Fruit fly (Drosophila melanogaster) whole organism, embryonic: ENCODE results near the gene CG31141.

Source experiments
- Bgb ChIP-seq: fragments of 200-800 bp; sonication (Bioruptor generic); IDR thresholded peaks from 2 replicates; pipeline ENCODE4 v1.3.6; 2022; ENCODE audit warnings: missing biosample characterization, missing genetic modification characterization; ENCODE audit not compliant: partially characterized antibody
- BtbVII ChIP-seq: fragments of 200-800 bp; sonication (Bioruptor generic); optimal IDR thresholded peaks from 3 replicates; lab custom pipeline; 2017; ENCODE audit warnings: missing biosample characterization, mild to moderate bottlenecking, missing genetic modification characterization
- CG10267 ChIP-seq: fragments of 200-800 bp; sonication (Bioruptor generic); optimal IDR thresholded peaks from 2 replicates; lab custom pipeline; 2018; ENCODE audit warnings: missing biosample characterization, mild to moderate bottlenecking, missing genetic modification characterization, moderate library complexity
- CG11504 ChIP-seq: fragments of 200-800 bp; sonication (Bioruptor generic); optimal IDR thresholded peaks from 3 replicates; lab custom pipeline; 2019; ENCODE audit warnings: missing biosample characterization, mild to moderate bottlenecking, missing genetic modification characterization, moderate library complexity
- CG12071 ChIP-seq: fragments of 200-800 bp; sonication (Bioruptor generic); optimal IDR thresholded peaks from 3 replicates; lab custom pipeline; 2018; ENCODE audit warnings: missing biosample characterization, mild to moderate bottlenecking, missing genetic modification characterization
- CG12155 ChIP-seq: fragments of 200-800 bp; sonication (Bioruptor generic); optimal IDR thresholded peaks from 3 replicates; lab custom pipeline; 2016; ENCODE audit warnings: missing biosample characterization, missing genetic modification characterization
- CG12942 ChIP-seq: fragments of 200-800 bp; sonication (Bioruptor generic); optimal IDR thresholded peaks from 3 replicates; lab custom pipeline; 2016; ENCODE audit warnings: missing biosample characterization, missing genetic modification characterization
- CG16813 ChIP-seq: fragments of 200-800 bp; sonication (Bioruptor generic); IDR thresholded peaks from 3 replicates; pipeline ENCODE4 v1.3.6; 2022; ENCODE audit warnings: missing biosample characterization, missing genetic modification characterization; ENCODE audit not compliant: partially characterized antibody
- CG17612 ChIP-seq: fragments of 200-800 bp; sonication (Bioruptor generic); IDR thresholded peaks from 2 replicates; pipeline ENCODE4 v1.3.6; 2022; ENCODE audit warnings: missing biosample characterization, missing genetic modification characterization
- CG17802 ChIP-seq: fragments of 200-800 bp; sonication (Bioruptor generic); optimal IDR thresholded peaks from 2 replicates; lab custom pipeline; 2018; ENCODE audit warnings: missing biosample characterization, mild to moderate bottlenecking, missing genetic modification characterization, moderate library complexity
- CG2129 ChIP-seq: fragments of 200-800 bp; sonication (Bioruptor generic); IDR thresholded peaks from 2 replicates; pipeline ENCODE4 v1.3.6; 2022; ENCODE audit warnings: missing biosample characterization, missing genetic modification characterization; ENCODE audit not compliant: partially characterized antibody
- CG2199 ChIP-seq: fragments of 200-800 bp; sonication (Bioruptor generic); IDR thresholded peaks from 3 replicates; pipeline ENCODE4 v1.3.6; 2022; ENCODE audit warnings: missing biosample characterization, missing genetic modification characterization
- CG4360 ChIP-seq: fragments of 200-800 bp; sonication (Bioruptor generic); IDR thresholded peaks from 2 replicates; pipeline ENCODE4 v1.3.6; 2022; ENCODE audit warnings: missing biosample characterization, missing genetic modification characterization
- CG8290 ChIP-seq, 3 experiments: fragments of 200-800 bp; sonication (Bioruptor generic); optimal IDR thresholded peaks; 2 replicates each; lab custom pipeline; 2016 to 2019; ENCODE audit warnings: missing biosample characterization in 3 of 3, missing genetic modification characterization in 3 of 3, mild to moderate bottlenecking in 2 of 3, moderate library complexity in 1 of 3
- Dbx ChIP-seq: fragments of 200-800 bp; sonication (Bioruptor generic); IDR thresholded peaks from 3 replicates; pipeline ENCODE4 v1.3.6; 2022; ENCODE audit warnings: missing biosample characterization, missing genetic modification characterization
- Doc3 ChIP-seq: fragments of 200-800 bp; sonication (Bioruptor generic); IDR thresholded peaks from 3 replicates; pipeline ENCODE4 v1.3.6; 2022; ENCODE audit warnings: missing biosample characterization, missing genetic modification characterization; ENCODE audit not compliant: partially characterized antibody
- Dp ChIP-seq: fragments of 200-800 bp; sonication (Bioruptor generic); optimal IDR thresholded peaks from 2 replicates; lab custom pipeline; 2018; ENCODE audit warnings: missing biosample characterization, mild to moderate bottlenecking, missing genetic modification characterization, moderate library complexity
- E2f2 ChIP-seq: fragments of 200-800 bp; sonication (Bioruptor generic); IDR thresholded peaks from 2 replicates; pipeline ENCODE4 v1.3.6; 2022; ENCODE audit warnings: missing biosample characterization, missing genetic modification characterization
- HLH3B ChIP-seq: fragments of 200-800 bp; sonication (Bioruptor generic); IDR thresholded peaks from 2 replicates; pipeline ENCODE4 v1.3.6; 2022; ENCODE audit warnings: missing biosample characterization, missing genetic modification characterization
- Med ChIP-seq: fragments of 200-800 bp; sonication (Bioruptor generic); peaks from one replicate; lab custom pipeline; 2016; ENCODE audit warnings: missing biosample characterization, missing genetic modification characterization, mild to moderate bottlenecking, inconsistent platforms, moderate library complexity
- Scr ChIP-seq: fragments of 200-800 bp; sonication (Bioruptor generic); IDR thresholded peaks from 2 replicates; pipeline ENCODE4 v1.3.6; 2022; ENCODE audit warnings: missing biosample characterization, missing genetic modification characterization; ENCODE audit not compliant: partially characterized antibody
- Trl ChIP-seq, 3 experiments: fragments of >200 bp in 2 of 3; fragments of 200-800 bp in 1 of 3; sonication (Bioruptor generic) in 1 of 3; optimal IDR thresholded peaks; 2 replicates in 1 of 3; 3 replicates in 2 of 3; lab custom pipeline; 2016 to 2017; ENCODE audit warnings: missing biosample characterization in 1 of 3, missing genetic modification characterization in 1 of 3
- Xbp1 ChIP-seq: fragments of 200-800 bp; sonication (Bioruptor generic); optimal IDR thresholded peaks from 3 replicates; lab custom pipeline; 2016; ENCODE audit warnings: missing biosample characterization, mild to moderate bottlenecking, missing genetic modification characterization
- YL-1 ChIP-seq: fragments of 200-800 bp; sonication (Bioruptor generic); optimal IDR thresholded peaks from 3 replicates; lab custom pipeline; 2017; ENCODE audit warnings: missing biosample characterization, mild to moderate bottlenecking, missing genetic modification characterization
- chinmo ChIP-seq: fragments of 200-800 bp; sonication (Bioruptor generic); IDR thresholded peaks from 4 replicates; pipeline ENCODE4 v1.3.6; 2022; ENCODE audit warnings: missing biosample characterization, missing genetic modification characterization; ENCODE audit not compliant: partially characterized antibody
- crol ChIP-seq: fragments of 200-800 bp; sonication (Bioruptor generic); IDR thresholded peaks from 2 replicates; pipeline ENCODE4 v1.3.6; 2022; ENCODE audit warnings: missing biosample characterization, missing genetic modification characterization
- dati ChIP-seq: fragments of 200-800 bp; sonication (Bioruptor generic); IDR thresholded peaks from 2 replicates; pipeline ENCODE4 v1.3.6; 2022; ENCODE audit warnings: missing biosample characterization, missing genetic modification characterization
- gce ChIP-seq: fragments of 200-800 bp; sonication (Bioruptor generic); IDR thresholded peaks from 3 replicates; pipeline ENCODE4 v1.3.6; 2022; ENCODE audit warnings: missing biosample characterization, missing genetic modification characterization
- mld ChIP-seq: fragments of 200-800 bp; sonication (Bioruptor generic); IDR thresholded peaks from 3 replicates; pipeline ENCODE4 v1.3.6; 2022; ENCODE audit warnings: missing biosample characterization, missing genetic modification characterization; ENCODE audit not compliant: partially characterized antibody
- nau ChIP-seq: fragments of 200-800 bp; sonication (Bioruptor generic); optimal IDR thresholded peaks from 3 replicates; lab custom pipeline; 2017; ENCODE audit warnings: missing biosample characterization, mild to moderate bottlenecking, missing genetic modification characterization, missing genetic modification reagents
- nerfin-1 ChIP-seq: fragments of 200-800 bp; sonication (Bioruptor generic); optimal IDR thresholded peaks from 3 replicates; lab custom pipeline; 2019; ENCODE audit warnings: missing biosample characterization, mild to moderate bottlenecking, missing genetic modification characterization, moderate library complexity
- nom ChIP-seq: fragments of 200-800 bp; sonication (Bioruptor generic); optimal IDR thresholded peaks from 2 replicates; lab custom pipeline; 2017; ENCODE audit warnings: missing biosample characterization, missing genetic modification characterization, mild to moderate bottlenecking, moderate library complexity, missing genetic modification reagents
- otp ChIP-seq: fragments of 200-800 bp; sonication (Bioruptor generic); IDR thresholded peaks from 3 replicates; pipeline ENCODE4, ENCODE4 v1.3.6; 2022; ENCODE audit warnings: missing biosample characterization, missing genetic modification characterization
- pb ChIP-seq: fragments of 200-800 bp; sonication (Bioruptor generic); optimal IDR thresholded peaks from 3 replicates; lab custom pipeline; 2016; ENCODE audit warnings: missing biosample characterization, missing genetic modification characterization
- pzg ChIP-seq: fragments of 200-800 bp; sonication (Bioruptor generic); optimal IDR thresholded peaks from 3 replicates; lab custom pipeline; 2018; ENCODE audit warnings: missing biosample characterization, mild to moderate bottlenecking, missing genetic modification characterization, moderate library complexity
- ranshi ChIP-seq: fragments of 200-800 bp; sonication (Bioruptor generic); IDR thresholded peaks from 2 replicates; pipeline ENCODE4 v1.3.6; 2022; ENCODE audit warnings: missing biosample characterization, missing genetic modification characterization
- repo ChIP-seq: fragments of 200-800 bp; sonication (Bioruptor generic); optimal IDR thresholded peaks from 2 replicates; lab custom pipeline; 2016; ENCODE audit warnings: missing biosample characterization, missing genetic modification characterization
- rib ChIP-seq: fragments of 200-800 bp; sonication (Bioruptor generic); IDR thresholded peaks from 2 replicates; pipeline ENCODE4 v1.3.6; 2022; ENCODE audit warnings: missing biosample characterization, missing genetic modification characterization
- row ChIP-seq: fragments of 200-800 bp; sonication (Bioruptor generic); IDR thresholded peaks from 3 replicates; pipeline ENCODE4 v1.3.6; 2022; ENCODE audit warnings: missing biosample characterization, missing genetic modification characterization
- seq ChIP-seq: fragments of 200-800 bp; sonication (Bioruptor generic); IDR thresholded peaks from 2 replicates; pipeline ENCODE4 v1.3.6; 2022; ENCODE audit warnings: missing biosample characterization, missing genetic modification characterization
- shn ChIP-seq: fragments of 200-800 bp; sonication (Bioruptor generic); optimal IDR thresholded peaks from 3 replicates; lab custom pipeline; 2016; ENCODE audit warnings: missing biosample characterization, missing genetic modification characterization
- sim ChIP-seq: fragments of 200-800 bp; sonication (Bioruptor generic); IDR thresholded peaks from 2 replicates; pipeline ENCODE4 v1.3.6; 2022; ENCODE audit warnings: missing biosample characterization, missing genetic modification characterization
- stwl ChIP-seq: fragments of 200-800 bp; sonication (Bioruptor generic); optimal IDR thresholded peaks from 3 replicates; lab custom pipeline; 2018; ENCODE audit warnings: missing biosample characterization, mild to moderate bottlenecking, missing genetic modification characterization, moderate library complexity
- twi ChIP-seq: fragments of 200-800 bp; optimal IDR thresholded peaks from 2 replicates; lab custom pipeline; 2019; ENCODE audit warnings: missing biosample characterization, mild to moderate bottlenecking, missing genetic modification characterization, moderate library complexity
- tx ChIP-seq: fragments of 200-800 bp; sonication (Bioruptor generic); optimal IDR thresholded peaks from 2 replicates; lab custom pipeline; 2016; ENCODE audit warnings: missing biosample characterization, missing genetic modification characterization
- wek ChIP-seq: fragments of 200-800 bp; sonication (Bioruptor generic); optimal IDR thresholded peaks from 3 replicates; lab custom pipeline; 2018; ENCODE audit warnings: missing biosample characterization, mild to moderate bottlenecking, missing genetic modification characterization, moderate library complexity

Gene CG31141

dm6 chr3R:23960865-23961264 is 37.8 kb downstream of the CG31141 start:
- TF ChIP-seq stwl (tag; lab: Kevin White, UChicago) (peak; percentile 99), Med (GFP tag; lab: Kevin White, UChicago) (no peak), Scr (GFP tag; lab: Robert Waterston, UW) (0 out of 2 replicates have a peak, but pooled peaks have one; percentile 17), Doc3 (GFP tag; lab: Robert Waterston, UW) (0 out of 3 replicates have a peak, but pooled peaks have one; percentile 13), row (no peak), CG2129 (GFP tag; lab: Robert Waterston, UW) (no peak), gce (GFP tag; lab: Robert Waterston, UW) (0 out of 3 replicates have a peak, but pooled peaks have one; percentile 8), CG8290 (GFP tag; optimal IDR thresholded peaks at IDR 0.05; lab: Kevin White, UChicago) (peak; percentile 36), CG8290 (tag; optimal IDR thresholded peaks at IDR 0.05; lab: Kevin White, UChicago) (no peak), CG16813 (peak; percentile 39; the same call in 1 of the 3 replicates), CG10267 (peak; percentile 47)
- TF ChIP-seq, all 482 proteins: peak for 7

dm6 chr3R:23962781-23963222 is 39.7 kb downstream of the CG31141 start, which contains the start of gene CG31140:
TSS of gene CG31140 (plus strand) at chr3R:23963180.
- peak; percentile 17 for TF ChIP-seq CG11504 (tag; lab: Kevin White, UChicago)
- peak; percentile 43; the same call in 1 of the 2 replicates for TF ChIP-seq seq
- TF ChIP-seq CG17612 (GFP tag; lab: Robert Waterston, UW): no peak
- TF ChIP-seq CG12155: no peak
- TF ChIP-seq pb (GFP tag; lab: Kevin White, UChicago): peak; percentile 43
- TF ChIP-seq mld (GFP tag; lab: Robert Waterston, UW): no peak
- 0 out of 2 replicates have a peak, but pooled peaks have one; percentile 33 for TF ChIP-seq E2f2 (GFP tag; lab: Robert Waterston, UW)
- no peak for TF ChIP-seq tx
- TF ChIP-seq CG12942 (GFP tag; lab: Kevin White, UChicago): no peak
- TF ChIP-seq rib (GFP tag; lab: Robert Waterston, UW): no peak
- TF ChIP-seq CG12071: peak; percentile 63
- peak; percentile 12 for TF ChIP-seq BtbVII
- TF ChIP-seq CG4360: peak; percentile 61
- no peak for TF ChIP-seq CG17802 (tag; lab: Kevin White, UChicago)
- TF ChIP-seq nau (GFP tag; lab: Kevin White, UChicago): peak; percentile 3
- peak; percentile 19; the same call in 1 of the 2 replicates for TF ChIP-seq ranshi (GFP tag; lab: Robert Waterston, UW)
- TF ChIP-seq dati: no peak
- TF ChIP-seq chinmo (GFP tag; lab: Robert Waterston, UW): peak; percentile 72; the same call in 1 of the 4 replicates
- peak; percentile 71 to 76 for TF ChIP-seq Trl (optimal IDR thresholded peaks at IDR 0.05; lab: Kevin White, UChicago)
- peak; percentile 13 for TF ChIP-seq Trl (GFP tag; optimal IDR thresholded peaks at IDR 0.05; lab: Kevin White, UChicago)
- peak; percentile 43 for TF ChIP-seq pzg (GFP tag; lab: Kevin White, UChicago)
- 0 out of 3 replicates have a peak, but pooled peaks have one; percentile 21 for TF ChIP-seq otp (GFP tag; lab: Robert Waterston, UW)
- no peak for TF ChIP-seq Xbp1 (GFP tag; lab: Kevin White, UChicago)
- peak; percentile 44 for TF ChIP-seq nerfin-1 (tag; lab: Kevin White, UChicago)
- peak; percentile 49 for TF ChIP-seq wek
- peak; percentile 28 for TF ChIP-seq Dp (GFP tag; lab: Kevin White, UChicago)
- peak; percentile 30; the same call in 1 of the 2 replicates for TF ChIP-seq Bgb (GFP tag; lab: Robert Waterston, UW)
- no peak for TF ChIP-seq shn (GFP tag; lab: Kevin White, UChicago)
- peak; percentile 65 for TF ChIP-seq crol
- peak; percentile 0 for TF ChIP-seq repo (GFP tag; lab: Kevin White, UChicago)
- no peak for TF ChIP-seq twi (tag; lab: Kevin White, UChicago)
- TF ChIP-seq CG16813: 0 out of 3 replicates have a peak, but pooled peaks have one; percentile 21
- peak; percentile 61 for TF ChIP-seq nom
- TF ChIP-seq CG2199 (GFP tag; lab: Robert Waterston, UW): 0 out of 3 replicates have a peak, but pooled peaks have one; percentile 36
- TF ChIP-seq Dbx (GFP tag; lab: Robert Waterston, UW): 0 out of 3 replicates have a peak, but pooled peaks have one; percentile 23
- TF ChIP-seq sim (GFP tag; lab: Robert Waterston, UW): 0 out of 2 replicates have a peak, but pooled peaks have one; percentile 27
- TF ChIP-seq YL-1: peak; percentile 23
- no peak for TF ChIP-seq HLH3B (GFP tag; lab: Robert Waterston, UW)
